Fruit fly (Drosophila melanogaster) whole organism, embryonic: ENCODE results near the gene CG32712.

Source experiments
- ATbp ChIP-seq: fragments of 200-800 bp; sonication (Bioruptor generic); optimal IDR thresholded peaks from 2 replicates; lab custom pipeline; 2017; ENCODE audit warnings: missing biosample characterization, mild to moderate bottlenecking, missing genetic modification characterization, missing genetic modification reagents
- Asciz ChIP-seq: fragments of 200-800 bp; sonication (Bioruptor generic); optimal IDR thresholded peaks from 2 replicates; lab custom pipeline; 2017; ENCODE audit warnings: missing biosample characterization, mild to moderate bottlenecking, missing genetic modification characterization, missing genetic modification reagents
- Awh ChIP-seq: fragments of 200-800 bp; sonication (Bioruptor generic); IDR thresholded peaks from 2 replicates; pipeline ENCODE4, ENCODE4 v1.3.6; 2022; ENCODE audit warnings: missing biosample characterization, missing genetic modification characterization
- B-H1 ChIP-seq: fragments of 200-800 bp; sonication (Bioruptor generic); IDR thresholded peaks from 3 replicates; pipeline ENCODE4 v1.3.6; 2022; ENCODE audit warnings: missing biosample characterization, missing genetic modification characterization
- CG10959 ChIP-seq: fragments of 200-800 bp; sonication (Bioruptor generic); IDR thresholded peaks from 2 replicates; pipeline ENCODE4 v1.3.6; 2022; ENCODE audit warnings: missing biosample characterization, missing genetic modification characterization
- CG11560 ChIP-seq: fragments of 200-800 bp; sonication (Bioruptor generic); IDR thresholded peaks from 3 replicates; pipeline ENCODE4 v1.3.6; 2022; ENCODE audit warnings: missing biosample characterization, missing genetic modification characterization
- CG12299 ChIP-seq: fragments of 200-800 bp; sonication (Bioruptor generic); optimal IDR thresholded peaks from 2 replicates; lab custom pipeline; 2018; ENCODE audit warnings: missing biosample characterization, mild to moderate bottlenecking, missing genetic modification characterization
- CG14667 ChIP-seq: fragments of 200-800 bp; sonication (Bioruptor generic); IDR thresholded peaks from 2 replicates; pipeline ENCODE4 v1.3.6; 2022; ENCODE audit warnings: missing biosample characterization, missing genetic modification characterization
- CG2116 ChIP-seq: fragments of 200-800 bp; sonication (Bioruptor generic); optimal IDR thresholded peaks from 3 replicates; lab custom pipeline; 2018; ENCODE audit warnings: missing biosample characterization, mild to moderate bottlenecking, missing genetic modification characterization
- CG31441 ChIP-seq: fragments of 200-800 bp; sonication (Bioruptor generic); IDR thresholded peaks from 2 replicates; pipeline ENCODE4 v1.3.6; 2022; ENCODE audit warnings: missing biosample characterization, missing genetic modification characterization
- CG33557 ChIP-seq: fragments of 200-800 bp; sonication (Bioruptor generic); optimal IDR thresholded peaks from 2 replicates; lab custom pipeline; 2019; ENCODE audit warnings: missing biosample characterization, mild to moderate bottlenecking, missing genetic modification characterization, moderate library complexity
- CG3847 ChIP-seq: fragments of 200-800 bp; sonication (Bioruptor generic); IDR thresholded peaks from 2 replicates; pipeline ENCODE4 v1.3.6; 2022; ENCODE audit warnings: missing biosample characterization, missing genetic modification characterization
- CG42726 ChIP-seq: fragments of 200-800 bp; sonication (Bioruptor generic); IDR thresholded peaks from 2 replicates; pipeline ENCODE4 v1.3.6; 2022; ENCODE audit warnings: missing biosample characterization, missing genetic modification characterization; ENCODE audit not compliant: partially characterized antibody
- CG43689 ChIP-seq: fragments of 200-800 bp; sonication (Bioruptor generic); IDR thresholded peaks from 2 replicates; pipeline ENCODE4 v1.3.6; 2022; ENCODE audit warnings: missing biosample characterization, missing genetic modification characterization
- CG6765 ChIP-seq: fragments of 200-800 bp; sonication (Bioruptor generic); optimal IDR thresholded peaks from 3 replicates; lab custom pipeline; 2017; ENCODE audit warnings: missing biosample characterization, mild to moderate bottlenecking, missing genetic modification characterization
- CG7372 ChIP-seq: fragments of 200-800 bp; sonication (Bioruptor generic); IDR thresholded peaks from 2 replicates; pipeline ENCODE4 v1.3.6; 2022; ENCODE audit warnings: missing biosample characterization, missing genetic modification characterization
- CG7556 ChIP-seq: fragments of 200-800 bp; sonication (Bioruptor generic); optimal IDR thresholded peaks from 2 replicates; lab custom pipeline; 2017; ENCODE audit warnings: missing biosample characterization, mild to moderate bottlenecking, missing genetic modification characterization
- CG7786 ChIP-seq: fragments of 200-800 bp; sonication (Bioruptor generic); optimal IDR thresholded peaks from 2 replicates; lab custom pipeline; 2016; ENCODE audit warnings: missing biosample characterization, missing genetic modification characterization
- CG9876 ChIP-seq: fragments of 200-800 bp; sonication (Bioruptor generic); optimal IDR thresholded peaks from 2 replicates; lab custom pipeline; 2016; ENCODE audit warnings: missing biosample characterization, missing genetic modification characterization
- Dbx ChIP-seq: fragments of 200-800 bp; sonication (Bioruptor generic); IDR thresholded peaks from 3 replicates; pipeline ENCODE4 v1.3.6; 2022; ENCODE audit warnings: missing biosample characterization, missing genetic modification characterization
- HLH3B ChIP-seq: fragments of 200-800 bp; sonication (Bioruptor generic); IDR thresholded peaks from 2 replicates; pipeline ENCODE4 v1.3.6; 2022; ENCODE audit warnings: missing biosample characterization, missing genetic modification characterization
- Mes4 ChIP-seq: fragments of 200-800 bp; sonication (Bioruptor generic); optimal IDR thresholded peaks from 2 replicates; lab custom pipeline; 2016; ENCODE audit warnings: missing biosample characterization, missing genetic modification characterization
- NFAT ChIP-seq: fragments of 200-800 bp; sonication (Bioruptor generic); IDR thresholded peaks from 2 replicates; pipeline ENCODE4 v1.3.6; 2022; ENCODE audit warnings: missing biosample characterization, missing genetic modification characterization
- Rfx ChIP-seq: fragments of 200-800 bp; sonication (Bioruptor generic); IDR thresholded peaks from 2 replicates; pipeline ENCODE4 v1.3.6; 2022; ENCODE audit warnings: missing biosample characterization, missing genetic modification characterization
- Vsx1 ChIP-seq: fragments of 200-800 bp; sonication (Bioruptor generic); optimal IDR thresholded peaks from 2 replicates; lab custom pipeline; 2017; ENCODE audit warnings: missing biosample characterization, mild to moderate bottlenecking, missing genetic modification characterization, missing genetic modification reagents
- YL-1 ChIP-seq: fragments of 200-800 bp; sonication (Bioruptor generic); optimal IDR thresholded peaks from 3 replicates; lab custom pipeline; 2017; ENCODE audit warnings: missing biosample characterization, mild to moderate bottlenecking, missing genetic modification characterization
- al ChIP-seq: fragments of 200-800 bp; sonication (Bioruptor generic); IDR thresholded peaks from 2 replicates; pipeline ENCODE4 v1.3.6; 2022; ENCODE audit warnings: missing biosample characterization, missing genetic modification characterization
- chinmo ChIP-seq: fragments of 200-800 bp; sonication (Bioruptor generic); IDR thresholded peaks from 4 replicates; pipeline ENCODE4 v1.3.6; 2022; ENCODE audit warnings: missing biosample characterization, missing genetic modification characterization; ENCODE audit not compliant: partially characterized antibody
- chm ChIP-seq: fragments of 200-800 bp; sonication (Bioruptor generic); IDR thresholded peaks from 2 replicates; pipeline ENCODE4 v1.3.6; 2022; ENCODE audit warnings: missing biosample characterization, missing genetic modification characterization
- chn ChIP-seq: fragments of 200-800 bp; sonication (Bioruptor generic); optimal IDR thresholded peaks from 2 replicates; lab custom pipeline; 2016; ENCODE audit warnings: missing biosample characterization, missing genetic modification characterization
- crp ChIP-seq, 2 experiments: fragments of 200-800 bp; sonication (Bioruptor generic); optimal IDR thresholded peaks; 2 replicates in 1 of 2; 3 replicates in 1 of 2; lab custom pipeline; 2017; ENCODE audit warnings: missing biosample characterization in 2 of 2, missing genetic modification characterization in 2 of 2, mild to moderate bottlenecking in 1 of 2, moderate library complexity in 1 of 2
- danr ChIP-seq: fragments of 200-800 bp; sonication (Bioruptor generic); IDR thresholded peaks from 2 replicates; pipeline ENCODE4 v1.3.6; 2022; ENCODE audit warnings: missing biosample characterization, missing genetic modification characterization
- dm ChIP-seq: fragments of 200-800 bp; sonication (Bioruptor generic); optimal IDR thresholded peaks from 3 replicates; lab custom pipeline; 2016; ENCODE audit warnings: missing biosample characterization, missing genetic modification characterization
- exex ChIP-seq: fragments of 200-800 bp; sonication (Bioruptor generic); optimal IDR thresholded peaks from 4 replicates; lab custom pipeline; 2018; ENCODE audit warnings: missing biosample characterization, mild to moderate bottlenecking, missing genetic modification characterization, moderate library complexity
- h ChIP-seq: fragments of >200 bp; optimal IDR thresholded peaks from 2 replicates; lab custom pipeline; 2017
- ham ChIP-seq: fragments of 200-800 bp; sonication (Bioruptor generic); IDR thresholded peaks from 2 replicates; pipeline ENCODE4 v1.3.6; 2022; ENCODE audit warnings: missing biosample characterization, missing genetic modification characterization
- ind ChIP-seq: fragments of 200-800 bp; sonication (Bioruptor generic); optimal IDR thresholded peaks from 3 replicates; lab custom pipeline; 2016; ENCODE audit warnings: missing biosample characterization, missing genetic modification characterization
- inv ChIP-seq: fragments of 200-800 bp; sonication (Bioruptor generic); IDR thresholded peaks from 2 replicates; pipeline ENCODE4 v1.3.6; 2022; ENCODE audit warnings: missing biosample characterization, missing genetic modification characterization; ENCODE audit not compliant: partially characterized antibody
- jumu ChIP-seq: fragments of 200-800 bp; sonication (Bioruptor generic); optimal IDR thresholded peaks from 3 replicates; lab custom pipeline; 2016; ENCODE audit warnings: missing biosample characterization, missing genetic modification characterization
- klu ChIP-seq: fragments of 200-800 bp; sonication (Bioruptor generic); IDR thresholded peaks from 2 replicates; pipeline ENCODE4 v1.3.6; 2022; ENCODE audit warnings: missing biosample characterization, missing genetic modification characterization
- knrl ChIP-seq: fragments of 200-800 bp; sonication (Bioruptor generic); IDR thresholded peaks from 3 replicates; pipeline ENCODE4 v1.3.6; 2022; ENCODE audit warnings: missing biosample characterization, missing genetic modification characterization; ENCODE audit not compliant: partially characterized antibody
- nerfin-1 ChIP-seq: fragments of 200-800 bp; sonication (Bioruptor generic); optimal IDR thresholded peaks from 3 replicates; lab custom pipeline; 2019; ENCODE audit warnings: missing biosample characterization, mild to moderate bottlenecking, missing genetic modification characterization, moderate library complexity
- onecut ChIP-seq: fragments of 200-800 bp; sonication (Bioruptor generic); IDR thresholded peaks from 2 replicates; pipeline ENCODE4 v1.3.6; 2022; ENCODE audit warnings: missing biosample characterization, missing genetic modification characterization
- pnt ChIP-seq: fragments of 200-800 bp; sonication (Bioruptor generic); optimal IDR thresholded peaks from 3 replicates; lab custom pipeline; 2016; ENCODE audit warnings: missing biosample characterization, missing genetic modification characterization
- sima ChIP-seq: fragments of 200-800 bp; sonication (Bioruptor generic); optimal IDR thresholded peaks from 2 replicates; lab custom pipeline; 2016; ENCODE audit warnings: missing biosample characterization, missing genetic modification characterization
- so ChIP-seq: fragments of 200-800 bp; sonication (Bioruptor generic); IDR thresholded peaks from 3 replicates; pipeline ENCODE4 v1.3.6; 2022; ENCODE audit warnings: missing biosample characterization, missing genetic modification characterization
- sob ChIP-seq: fragments of 200-800 bp; sonication (Bioruptor generic); IDR thresholded peaks from 2 replicates; pipeline ENCODE4 v1.3.6; 2022; ENCODE audit warnings: missing biosample characterization, missing genetic modification characterization
- tap ChIP-seq: fragments of 200-800 bp; optimal IDR thresholded peaks from 3 replicates; lab custom pipeline; 2019; ENCODE audit warnings: missing biosample characterization, mild to moderate bottlenecking, missing genetic modification characterization, moderate library complexity
- tll ChIP-seq, 2 experiments: fragments of 200-800 bp in 1 of 2; fragments of >200 bp in 1 of 2; sonication (Bioruptor generic) in 1 of 2; optimal IDR thresholded peaks; 2 replicates each; lab custom pipeline; 2017 to 2019; ENCODE audit warnings: missing biosample characterization in 2 of 2, missing genetic modification characterization in 2 of 2, mild to moderate bottlenecking in 1 of 2, moderate library complexity in 1 of 2
- wdn ChIP-seq: fragments of 200-800 bp; sonication (Bioruptor generic); IDR thresholded peaks from 2 replicates; pipeline ENCODE4 v1.3.6; 2022; ENCODE audit warnings: missing biosample characterization, missing genetic modification characterization
- wek ChIP-seq: fragments of 200-800 bp; sonication (Bioruptor generic); optimal IDR thresholded peaks from 3 replicates; lab custom pipeline; 2018; ENCODE audit warnings: missing biosample characterization, mild to moderate bottlenecking, missing genetic modification characterization, moderate library complexity

CG32712 gene

dm6 chrX:8455019-8455555 is 21.5 kb upstream of the CG32712 start, which contains the start of gene org-1 (continued):
- TF ChIP-seq HLH3B (peak; percentile 98), wdn (GFP tag; lab: Robert Waterston, UW) (peak; percentile 90), crp (GFP tag; optimal IDR thresholded peaks at IDR 0.05; lab: Kevin White, UChicago) (peak in 1 of 2 experiments; percentile 59), YL-1 (GFP tag; lab: Kevin White, UChicago) (peak; percentile 77), so (GFP tag; lab: Robert Waterston, UW) (peak; percentile 95), sima (peak; percentile 10), wek (GFP tag; lab: Kevin White, UChicago) (peak; percentile 74), CG7556 (peak; percentile 90), Vsx1 (GFP tag; lab: Kevin White, UChicago) (peak; percentile 83), Dbx (GFP tag; lab: Robert Waterston, UW) (peak; percentile 94), pnt (peak; percentile 92), chm (GFP tag; lab: Robert Waterston, UW) (peak; percentile 99), danr (GFP tag; lab: Robert Waterston, UW) (peak; percentile 95), dm (GFP tag; lab: Kevin White, UChicago) (peak; percentile 76), jumu (GFP tag; lab: Kevin White, UChicago) (peak; percentile 85), CG12299 (tag; lab: Kevin White, UChicago) (peak; percentile 88), nerfin-1 (tag; lab: Kevin White, UChicago) (peak; percentile 93), chinmo (GFP tag; lab: Robert Waterston, UW) (no peak), ind (peak; percentile 94), CG2116 (GFP tag; lab: Kevin White, UChicago) (peak; percentile 52), CG43689 (GFP tag; lab: Robert Waterston, UW) (peak; percentile 94), CG14667 (GFP tag; lab: Robert Waterston, UW) (peak; percentile 97), chn (GFP tag; lab: Kevin White, UChicago) (peak; percentile 89), ATbp (peak; percentile 91), CG31441 (GFP tag; lab: Robert Waterston, UW) (peak; percentile 86), klu (peak; percentile 94), Awh (GFP tag; lab: Robert Waterston, UW) (peak; percentile 98), sob (GFP tag; lab: Robert Waterston, UW) (peak; percentile 96), onecut (GFP tag; lab: Robert Waterston, UW) (peak; percentile 93), inv (GFP tag; lab: Robert Waterston, UW) (peak; percentile 24; the same call in 1 of the 2 replicates), h (lab: Kevin White, UChicago) (no peak), B-H1 (GFP tag; lab: Robert Waterston, UW) (peak; percentile 96), al (peak; percentile 92), Asciz (GFP tag; lab: Kevin White, UChicago) (peak; percentile 89), CG33557 (peak; percentile 97), CG7786 (GFP tag; lab: Kevin White, UChicago) (peak; percentile 76), NFAT (peak; percentile 91), ham (peak; percentile 92), exex (tag; lab: Kevin White, UChicago) (peak; percentile 58), tll (GFP tag; optimal IDR thresholded peaks at IDR 0.05; lab: Kevin White, UChicago) (no peak), tap (tag; lab: Kevin White, UChicago) (peak; percentile 95), CG42726 (GFP tag; lab: Robert Waterston, UW) (0 out of 2 replicates have a peak, but pooled peaks have one; percentile 13), CG11560 (tag; lab: Robert Waterston, UW) (peak; percentile 90), CG6765 (GFP tag; lab: Kevin White, UChicago) (peak; percentile 73), knrl (GFP tag; lab: Robert Waterston, UW) (no peak), Mes4 (GFP tag; lab: Kevin White, UChicago) (peak; percentile 67), CG7372 (GFP tag; lab: Robert Waterston, UW) (peak; percentile 98), CG10959 (GFP tag; lab: Robert Waterston, UW) (peak; percentile 99), Rfx (GFP tag; lab: Robert Waterston, UW) (peak; percentile 97), CG3847 (peak; percentile 97), CG9876 (GFP tag; lab: Kevin White, UChicago) (peak; percentile 20)
